Worm (Caenorhabditis elegans): ENCODE data around the gene srj-24.

srj-24 gene

ce11 chrV:772210-772609 lies 33.5 kb upstream of the srj-24 start:
- no peak for TF ChIP-seq nhr-23 (tag; optimal IDR thresholded peaks at IDR 0.05)
- no peak for TF ChIP-seq snpc-4 (tag; optimal IDR thresholded peaks at IDR 0.05)
- TF ChIP-seq pqm-1 (tag; optimal IDR thresholded peaks at IDR 0.05), result no peak
- TF ChIP-seq nhr-67 (tag; optimal IDR thresholded peaks at IDR 0.05), result no peak
- TF ChIP-seq ama-1 (optimal IDR thresholded peaks at IDR 0.05), result no peak
- TF ChIP-seq elt-1 (tag; optimal IDR thresholded peaks at IDR 0.05), result no peak
- no peak for TF ChIP-seq mdl-1 (tag; optimal IDR thresholded peaks at IDR 0.05)
- TF ChIP-seq R02D3.7 (tag; optimal IDR thresholded peaks at IDR 0.05), result no peak

DNA sequence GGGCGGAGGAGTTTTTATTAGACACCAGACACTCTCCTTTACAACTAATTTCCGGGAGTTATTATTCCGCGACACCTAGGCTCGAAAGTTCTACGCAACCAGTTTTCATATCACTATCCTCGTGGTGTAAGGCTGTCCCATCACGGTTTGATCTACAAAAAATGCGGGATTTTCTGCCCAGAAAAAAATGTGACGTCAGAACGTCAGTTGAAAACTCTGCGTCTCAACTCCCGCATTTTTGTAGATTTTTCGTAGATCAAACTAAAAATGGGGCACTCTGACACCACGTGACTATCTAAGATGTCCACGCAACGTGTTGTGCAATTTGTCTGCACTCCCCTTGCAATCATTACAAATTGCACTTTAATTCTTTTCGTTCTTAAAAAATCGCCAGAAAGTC lies 26.1 kb upstream of the srj-24 start, which contains the start of gene str-238:
Gene str-238, plus strand, starts transcription at position 301 of the 400 bp plus-strand sequence.
- TF ChIP-seq elt-2 (tag; optimal IDR thresholded peaks at IDR 0.05) (no peak), lin-39 (tag; optimal IDR thresholded peaks at IDR 0.05) (no peak), fos-1 (tag; optimal IDR thresholded peaks at IDR 0.05) (no peak), hmg-11 (tag; optimal IDR thresholded peaks at IDR 0.05) (no peak), elt-1 (tag; optimal IDR thresholded peaks at IDR 0.05) (no peak), ceh-82 (tag; optimal IDR thresholded peaks at IDR 0.05) (no peak), ztf-4 (tag; optimal IDR thresholded peaks at IDR 0.05) (no peak), daf-12 (tag; optimal IDR thresholded peaks at IDR 0.05) (no peak), nfya-1 (tag; optimal IDR thresholded peaks at IDR 0.05; ENCODE audit: insufficient read depth) (no peak), ZK546.5 (tag; optimal IDR thresholded peaks at IDR 0.05) (no peak), ceh-16 (tag; optimal IDR thresholded peaks at IDR 0.05) (no peak), unc-62 (GFP tag; optimal IDR thresholded peaks at IDR 0.05) (no peak)

DNA sequence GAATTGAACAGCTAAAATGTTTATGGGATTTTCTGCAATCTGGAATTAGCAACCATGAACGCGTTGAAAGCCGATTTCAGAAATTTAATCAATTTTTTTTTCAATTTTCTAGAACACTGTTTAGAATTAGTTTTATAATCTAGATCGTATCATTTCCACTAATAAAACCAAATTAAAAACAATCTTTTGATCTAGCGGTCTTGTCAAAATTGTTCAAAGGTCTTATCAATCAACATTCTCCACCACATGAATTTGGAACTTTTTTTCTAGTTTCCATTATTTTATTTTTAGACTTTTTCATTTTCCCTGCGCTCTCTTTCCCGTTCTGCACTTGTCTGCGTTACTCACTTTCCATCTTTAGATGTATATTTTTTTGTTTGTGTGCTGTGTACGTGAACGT lies 23.7 kb upstream of the srj-24 start, which contains the start of gene srp-2:
Gene srp-2, plus strand, starts transcription at position 301 of the 400 bp plus-strand sequence.
- TF ChIP-seq nhr-11 (tag; optimal IDR thresholded peaks at IDR 0.05) (no peak), nhr-237 (tag; optimal IDR thresholded peaks at IDR 0.05) (no peak), sea-2 (GFP tag; optimal IDR thresholded peaks at IDR 0.05) (no peak), ceh-28 (tag; optimal IDR thresholded peaks at IDR 0.05) (no peak), nhr-77 (tag; optimal IDR thresholded peaks at IDR 0.05) (no peak)

ce11 chrV:761882-762281 lies 23.2 kb upstream of the srj-24 start, which contains the start of gene C05E4.12:
TSS of gene C05E4.12 (minus strand) at chrV:761982.
- no peak for TF ChIP-seq nhr-237 (tag; optimal IDR thresholded peaks at IDR 0.05)
- TF ChIP-seq unc-39 (tag; optimal IDR thresholded peaks at IDR 0.05), result no peak
- TF ChIP-seq elt-3 (tag; optimal IDR thresholded peaks at IDR 0.05), result no peak
- TF ChIP-seq ceh-28 (tag; optimal IDR thresholded peaks at IDR 0.05), result no peak
- no peak for TF ChIP-seq nhr-12 (tag; optimal IDR thresholded peaks at IDR 0.05)
- TF ChIP-seq mml-1 (tag; optimal IDR thresholded peaks at IDR 0.05), result no peak
- TF ChIP-seq snpc-4 (tag; optimal IDR thresholded peaks at IDR 0.05), result no peak
- TF ChIP-seq nhr-25 (tag; optimal IDR thresholded peaks at IDR 0.05), result no peak
- TF ChIP-seq nhr-43 (tag; optimal IDR thresholded peaks at IDR 0.05; ENCODE audit: poor library complexity, severe bottlenecking), result no peak
- TF ChIP-seq nhr-23 (tag; optimal IDR thresholded peaks at IDR 0.05), result no peak
- TF ChIP-seq jun-1 (tag; optimal IDR thresholded peaks at IDR 0.05), result no peak
- TF ChIP-seq nhr-77 (tag; optimal IDR thresholded peaks at IDR 0.05), result no peak
- TF ChIP-seq lsy-12 (tag; optimal IDR thresholded peaks at IDR 0.05), result no peak

DNA sequence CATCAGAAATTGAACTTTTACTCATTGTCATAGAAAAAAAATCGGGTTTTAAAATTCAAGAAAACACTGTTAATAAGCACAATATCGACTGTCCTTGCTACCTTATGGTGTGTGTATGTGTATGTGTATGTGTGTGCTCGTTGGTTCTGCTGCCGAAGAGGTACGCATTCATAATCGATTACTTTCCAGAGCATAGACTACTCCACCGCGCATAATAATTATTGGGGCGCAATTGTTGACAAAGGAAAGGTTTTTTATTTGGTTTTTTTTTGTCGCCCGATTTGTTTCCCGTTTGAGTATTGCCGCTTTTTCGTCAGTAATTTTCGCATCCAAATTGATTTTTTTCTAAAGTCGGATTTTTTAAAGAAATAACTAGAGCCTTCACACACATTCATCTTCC lies 22.6 kb upstream of the srj-24 start, which contains the start of gene C05E4.15:
Gene C05E4.15, minus strand, starts transcription at position 101 of the 400 bp plus-strand sequence.
- TF ChIP-seq skn-1 (tag; optimal IDR thresholded peaks at IDR 0.05), result no peak
- TF ChIP-seq egl-5 (tag; optimal IDR thresholded peaks at IDR 0.05), result no peak
- TF ChIP-seq sea-2 (GFP tag; optimal IDR thresholded peaks at IDR 0.05), result no peak
- no peak for TF ChIP-seq pha-4 (tag; optimal IDR thresholded peaks at IDR 0.05)
- TF ChIP-seq nhr-23 (tag; optimal IDR thresholded peaks at IDR 0.05), result no peak
- TF ChIP-seq lsy-12 (tag; optimal IDR thresholded peaks at IDR 0.05), result no peak
- TF ChIP-seq nhr-67 (tag; optimal IDR thresholded peaks at IDR 0.05), result no peak
- TF ChIP-seq fkh-10 (GFP tag; optimal IDR thresholded peaks at IDR 0.05), result no peak
- no peak for TF ChIP-seq egl-27 (tag; optimal IDR thresholded peaks at IDR 0.05)
- TF ChIP-seq elt-2 (tag; optimal IDR thresholded peaks at IDR 0.05), result no peak
- TF ChIP-seq ztf-4 (tag; optimal IDR thresholded peaks at IDR 0.05), result no peak
- no peak for TF ChIP-seq mml-1 (tag; optimal IDR thresholded peaks at IDR 0.05)
- TF ChIP-seq unc-39 (tag; optimal IDR thresholded peaks at IDR 0.05), result no peak
- TF ChIP-seq lin-15B (tag; optimal IDR thresholded peaks at IDR 0.05), result no peak
- no peak for TF ChIP-seq mdl-1 (tag; optimal IDR thresholded peaks at IDR 0.05)

All from whole organism, L3 larva.